Worm (Caenorhabditis elegans) whole organism, L4 larva: ENCODE measurements around the gene ced-7.

ENCODE experiments used
- dmd-8 ChIP-seq: fragments of 200-800 bp; sonication (Bioruptor generic); IDR thresholded peaks from 2 replicates; pipeline ENCODE4 v1.3.6; 2022; ENCODE audit warnings: missing genetic modification characterization, missing compliant biosample characterization
- hmg-1.1 ChIP-seq: fragments of 200-800 bp; sonication (Bioruptor generic); IDR thresholded peaks from 2 replicates; pipeline ENCODE4 v1.3.6; 2022; ENCODE audit warnings: missing genetic modification reagents, missing genetic modification characterization, missing compliant biosample characterization
- lsy-2 ChIP-seq, 2 experiments: fragments of 150-350 bp in 1 of 2; sonication (generic microtip) in 1 of 2; optimal IDR thresholded peaks; 2 replicates each; lab custom pipeline; 2014 to 2017; ENCODE audit warnings: missing biosample characterization in 2 of 2, missing genetic modification characterization in 2 of 2
- nhr-237 ChIP-seq: sonication (generic microtip); optimal IDR thresholded peaks from 2 replicates; lab custom pipeline; 2017; ENCODE audit warnings: missing biosample characterization, missing genetic modification characterization
- pha-4 ChIP-seq, 2 experiments: fragments of 150-350 bp in 1 of 2; fragments of 200-800 bp in 1 of 2; sonication (Bioruptor generic) in 1 of 2; IDR thresholded peaks in 1 of 2; optimal IDR thresholded peaks in 1 of 2; 2 replicates each; pipeline versions ENCODE4 v1.3.6 to Lab custom; 2014 to 2022; ENCODE audit warnings: missing genetic modification characterization in 2 of 2, missing genetic modification reagents in 2 of 2, missing biosample characterization in 1 of 2, missing compliant biosample characterization in 1 of 2

ce11 chrIII:9564410-9564809 is 15.5 kb downstream of the ced-7 start, which contains the start of gene C48B4.10:
- TF ChIP-seq lsy-2 (tag; optimal IDR thresholded peaks at IDR 0.05; lab: Kevin White, UChicago), result no peak
- TF ChIP-seq dmd-8, result no peak
- no peak for TF ChIP-seq hmg-1.1 (GFP tag; lab: Robert Waterston, UW)
- no peak for TF ChIP-seq pha-4 (GFP tag; IDR thresholded peaks at IDR 0.05; lab: Robert Waterston, UW)
- TF ChIP-seq pha-4 (tag; optimal IDR thresholded peaks at IDR 0.05; lab: Kevin White, UChicago), result no peak
- no peak for TF ChIP-seq nhr-237
